Worm (Caenorhabditis elegans): ENCODE data around the gene rei-1.

- no peak for TF ChIP-seq him-1 (tag; optimal IDR thresholded peaks at IDR 0.05)
- TF ChIP-seq dao-5 (tag; optimal IDR thresholded peaks at IDR 0.05), result no peak
- no peak for TF ChIP-seq W03F9.2 (tag; optimal IDR thresholded peaks at IDR 0.05)
Observed at ce11 chrIII:4049150-4049549, 48.8 kb downstream of the rei-1 start.
